Worm (Caenorhabditis elegans) whole organism, L2 larva: ENCODE results near the gene clec-212.

Experiments
- crh-2 ChIP-seq: sonication (generic microtip); optimal IDR thresholded peaks from 2 replicates; lab custom pipeline; 2017; ENCODE audit warnings: missing biosample characterization, missing genetic modification characterization
- dmd-4 ChIP-seq: sonication (generic microtip); optimal IDR thresholded peaks from 2 replicates; lab custom pipeline; 2017; ENCODE audit warnings: missing biosample characterization, missing genetic modification characterization
- egl-27 ChIP-seq: sonication (generic microtip); optimal IDR thresholded peaks from 3 replicates; lab custom pipeline; 2017; ENCODE audit warnings: missing biosample characterization, missing genetic modification reagents, missing genetic modification characterization
- elt-3 ChIP-seq: sonication (generic microtip); optimal IDR thresholded peaks from 2 replicates; lab custom pipeline; 2017; ENCODE audit warnings: missing biosample characterization, missing genetic modification characterization
- mbf-1 ChIP-seq: sonication (generic microtip); optimal IDR thresholded peaks from 2 replicates; lab custom pipeline; 2017; ENCODE audit warnings: missing biosample characterization, missing genetic modification characterization
- mdl-1 ChIP-seq, 2 experiments: fragments of 150-350 bp in 1 of 2; sonication (generic microtip) in 1 of 2; optimal IDR thresholded peaks; 2 replicates each; lab custom pipeline; 2017; ENCODE audit warnings: missing biosample characterization in 2 of 2, missing genetic modification characterization in 2 of 2
- skn-1 ChIP-seq: sonication (generic microtip); optimal IDR thresholded peaks from 2 replicates; lab custom pipeline; 2017; ENCODE audit warnings: missing biosample characterization, missing genetic modification characterization
- zag-1 ChIP-seq: fragments of 150-350 bp; optimal IDR thresholded peaks from 2 replicates; lab custom pipeline; 2014; ENCODE audit warnings: missing biosample characterization, missing genetic modification characterization

ce11 chrV:7520077-7520476 lies 50.1 kb downstream of the clec-212 start, which contains the start of gene srb-19:
- TF ChIP-seq skn-1 (tag; lab: Kevin White, UChicago) = no peak
- no peak for TF ChIP-seq mbf-1 (tag; lab: Kevin White, UChicago)
- TF ChIP-seq mdl-1 (tag; optimal IDR thresholded peaks at IDR 0.05; lab: Kevin White, UChicago) = no peak
- TF ChIP-seq dmd-4 (tag; lab: Kevin White, UChicago) = no peak
- no peak for TF ChIP-seq crh-2 (tag; lab: Kevin White, UChicago)
- TF ChIP-seq elt-3 (tag; lab: Kevin White, UChicago) = no peak
- no peak for TF ChIP-seq zag-1
- TF ChIP-seq egl-27 (tag; lab: Kevin White, UChicago) = no peak
